Fruit fly (Drosophila melanogaster) whole organism, embryonic: Measurements from ENCODE around the gene Lsd-1.

ENCODE experiments used
- Ada2b ChIP-seq: fragments of 200-800 bp; sonication (Bioruptor generic); IDR thresholded peaks from 2 replicates; pipeline ENCODE4 v1.3.6; 2022; ENCODE audit warnings: missing biosample characterization, missing genetic modification characterization
- Asciz ChIP-seq: fragments of 200-800 bp; sonication (Bioruptor generic); optimal IDR thresholded peaks from 2 replicates; lab custom pipeline; 2017; ENCODE audit warnings: missing biosample characterization, mild to moderate bottlenecking, missing genetic modification characterization, missing genetic modification reagents
- B-H1 ChIP-seq: fragments of 200-800 bp; sonication (Bioruptor generic); IDR thresholded peaks from 3 replicates; pipeline ENCODE4 v1.3.6; 2022; ENCODE audit warnings: missing biosample characterization, missing genetic modification characterization
- Bgb ChIP-seq: fragments of 200-800 bp; sonication (Bioruptor generic); IDR thresholded peaks from 2 replicates; pipeline ENCODE4 v1.3.6; 2022; ENCODE audit warnings: missing biosample characterization, missing genetic modification characterization; ENCODE audit not compliant: partially characterized antibody
- CG12104 ChIP-seq: fragments of 200-800 bp; sonication (Bioruptor generic); optimal IDR thresholded peaks from 3 replicates; lab custom pipeline; 2016; ENCODE audit warnings: missing biosample characterization, missing genetic modification characterization
- CG13624 ChIP-seq: fragments of 200-800 bp; sonication (Bioruptor generic); optimal IDR thresholded peaks from 2 replicates; lab custom pipeline; 2016; ENCODE audit warnings: missing biosample characterization, missing genetic modification characterization
- CG15269 ChIP-seq: fragments of 200-800 bp; sonication (Bioruptor generic); optimal IDR thresholded peaks from 2 replicates; lab custom pipeline; 2018; ENCODE audit warnings: missing biosample characterization, mild to moderate bottlenecking, missing genetic modification characterization, moderate library complexity
- CG1602 ChIP-seq: fragments of 200-800 bp; sonication (Bioruptor generic); optimal IDR thresholded peaks from 3 replicates; lab custom pipeline; 2016; ENCODE audit warnings: missing biosample characterization, missing genetic modification characterization
- CG2889 ChIP-seq: fragments of 200-800 bp; sonication (Bioruptor generic); IDR thresholded peaks from 3 replicates; pipeline ENCODE4 v1.3.6; 2022; ENCODE audit warnings: missing biosample characterization, missing genetic modification characterization
- CG43689 ChIP-seq: fragments of 200-800 bp; sonication (Bioruptor generic); IDR thresholded peaks from 2 replicates; pipeline ENCODE4 v1.3.6; 2022; ENCODE audit warnings: missing biosample characterization, missing genetic modification characterization
- CG4424 ChIP-seq: fragments of 200-800 bp; sonication (Bioruptor generic); optimal IDR thresholded peaks from 3 replicates; lab custom pipeline; 2016; ENCODE audit warnings: missing biosample characterization, missing genetic modification characterization
- CG4707 ChIP-seq: fragments of 200-800 bp; sonication (Bioruptor generic); optimal IDR thresholded peaks from 2 replicates; lab custom pipeline; 2018; ENCODE audit warnings: missing biosample characterization, mild to moderate bottlenecking, missing genetic modification characterization, moderate library complexity
- CG5180 ChIP-seq: fragments of 200-800 bp; sonication (Bioruptor generic); optimal IDR thresholded peaks from 3 replicates; lab custom pipeline; 2017; ENCODE audit warnings: missing biosample characterization, missing genetic modification characterization, mild to moderate bottlenecking, moderate library complexity, missing genetic modification reagents
- CG6272 ChIP-seq: fragments of 200-800 bp; sonication (Bioruptor generic); IDR thresholded peaks from 2 replicates; pipeline ENCODE4 v1.3.6; 2022; ENCODE audit warnings: missing biosample characterization, missing genetic modification characterization
- CG6854 ChIP-seq: fragments of 200-800 bp; sonication (Bioruptor generic); optimal IDR thresholded peaks from 3 replicates; lab custom pipeline; 2017; ENCODE audit warnings: missing biosample characterization, mild to moderate bottlenecking, missing genetic modification characterization
- CG7357 ChIP-seq: fragments of 200-800 bp; sonication (Bioruptor generic); IDR thresholded peaks from 3 replicates; pipeline ENCODE4 v1.3.6; 2022; ENCODE audit warnings: missing biosample characterization, missing genetic modification characterization
- CG7987 ChIP-seq: fragments of 200-800 bp; sonication (Bioruptor generic); optimal IDR thresholded peaks from 2 replicates; lab custom pipeline; 2018; ENCODE audit warnings: missing biosample characterization, mild to moderate bottlenecking, missing genetic modification characterization, moderate library complexity
- CG8089 ChIP-seq: fragments of 200-800 bp; sonication (Bioruptor generic); optimal IDR thresholded peaks from 3 replicates; lab custom pipeline; 2016; ENCODE audit warnings: missing biosample characterization, missing genetic modification characterization
- CG9437 ChIP-seq: fragments of 200-800 bp; sonication (Bioruptor generic); optimal IDR thresholded peaks from 2 replicates; lab custom pipeline; 2018; ENCODE audit warnings: missing biosample characterization, mild to moderate bottlenecking, missing genetic modification characterization
- Dbx ChIP-seq: fragments of 200-800 bp; sonication (Bioruptor generic); IDR thresholded peaks from 3 replicates; pipeline ENCODE4 v1.3.6; 2022; ENCODE audit warnings: missing biosample characterization, missing genetic modification characterization
- Deaf1 ChIP-seq: fragments of 200-800 bp; optimal IDR thresholded peaks from 3 replicates; lab custom pipeline; 2019; ENCODE audit warnings: missing biosample characterization, mild to moderate bottlenecking, missing genetic modification characterization, moderate library complexity
- E2f2 ChIP-seq: fragments of 200-800 bp; sonication (Bioruptor generic); IDR thresholded peaks from 2 replicates; pipeline ENCODE4 v1.3.6; 2022; ENCODE audit warnings: missing biosample characterization, missing genetic modification characterization
- ERR ChIP-seq: fragments of 200-800 bp; sonication (Bioruptor generic); optimal IDR thresholded peaks from 2 replicates; lab custom pipeline; 2016; ENCODE audit warnings: missing biosample characterization, missing genetic modification characterization
- Eip74EF ChIP-seq, 2 experiments: fragments of 200-800 bp in 1 of 2; fragments of >200 bp in 1 of 2; sonication (Bioruptor generic) in 1 of 2; optimal IDR thresholded peaks; 2 replicates each; lab custom pipeline; 2017 to 2019; ENCODE audit warnings: missing biosample characterization in 2 of 2, missing genetic modification characterization in 2 of 2, mild to moderate bottlenecking in 1 of 2, moderate library complexity in 1 of 2
- H15 ChIP-seq: fragments of 200-800 bp; sonication (Bioruptor generic); IDR thresholded peaks from 3 replicates; pipeline ENCODE4 v1.3.6; 2022; ENCODE audit warnings: missing biosample characterization, missing genetic modification characterization
- Hmx ChIP-seq: fragments of 200-800 bp; sonication (Bioruptor generic); optimal IDR thresholded peaks from 2 replicates; lab custom pipeline; 2016; ENCODE audit warnings: missing biosample characterization, missing genetic modification characterization
- Hr51 ChIP-seq, 2 experiments: fragments of 200-800 bp; sonication (Bioruptor generic); optimal IDR thresholded peaks; 2 replicates in 1 of 2; 3 replicates in 1 of 2; lab custom pipeline; 2016 to 2018; ENCODE audit warnings: missing biosample characterization in 2 of 2, missing genetic modification characterization in 2 of 2, mild to moderate bottlenecking in 1 of 2, moderate library complexity in 1 of 2
- Nf-YB ChIP-seq: fragments of 200-800 bp; sonication (Bioruptor generic); optimal IDR thresholded peaks from 3 replicates; lab custom pipeline; 2019; ENCODE audit warnings: missing biosample characterization, mild to moderate bottlenecking, missing genetic modification characterization, moderate library complexity
- Oli ChIP-seq: fragments of 200-800 bp; sonication (Bioruptor generic); optimal IDR thresholded peaks from 2 replicates; lab custom pipeline; 2018; ENCODE audit warnings: missing biosample characterization, mild to moderate bottlenecking, missing genetic modification characterization, moderate library complexity
- Opbp ChIP-seq: fragments of 200-800 bp; sonication (Bioruptor generic); IDR thresholded peaks from 3 replicates; pipeline ENCODE4 v1.3.6; 2022; ENCODE audit warnings: missing biosample characterization, missing genetic modification characterization; ENCODE audit not compliant: partially characterized antibody
- PHDP ChIP-seq: fragments of 200-800 bp; sonication (Bioruptor generic); optimal IDR thresholded peaks from 3 replicates; lab custom pipeline; 2018; ENCODE audit warnings: missing biosample characterization, mild to moderate bottlenecking, missing genetic modification characterization, moderate library complexity
- Ptx1 ChIP-seq: fragments of 200-800 bp; sonication (Bioruptor generic); IDR thresholded peaks from 2 replicates; pipeline ENCODE4 v1.3.6; 2022; ENCODE audit warnings: missing biosample characterization, missing genetic modification characterization
- Vsx1 ChIP-seq: fragments of 200-800 bp; sonication (Bioruptor generic); optimal IDR thresholded peaks from 2 replicates; lab custom pipeline; 2017; ENCODE audit warnings: missing biosample characterization, mild to moderate bottlenecking, missing genetic modification characterization, missing genetic modification reagents
- Xbp1 ChIP-seq: fragments of 200-800 bp; sonication (Bioruptor generic); optimal IDR thresholded peaks from 3 replicates; lab custom pipeline; 2016; ENCODE audit warnings: missing biosample characterization, mild to moderate bottlenecking, missing genetic modification characterization
- abd-A ChIP-seq: fragments of 200-800 bp; sonication (Bioruptor generic); optimal IDR thresholded peaks from 3 replicates; lab custom pipeline; 2019; ENCODE audit warnings: missing biosample characterization, mild to moderate bottlenecking, missing genetic modification characterization, moderate library complexity
- bcd ChIP-seq: fragments of 200-800 bp; sonication (Bioruptor generic); optimal IDR thresholded peaks from 2 replicates; lab custom pipeline; 2017; ENCODE audit warnings: missing biosample characterization, mild to moderate bottlenecking, missing genetic modification characterization
- bsh ChIP-seq, 2 experiments: fragments of 200-800 bp; sonication (Bioruptor generic); optimal IDR thresholded peaks; 2 replicates each; lab custom pipeline; 2017 to 2018; ENCODE audit warnings: mild to moderate bottlenecking in 2 of 2, missing biosample characterization in 2 of 2, missing genetic modification characterization in 2 of 2, moderate library complexity in 1 of 2
- exex ChIP-seq: fragments of 200-800 bp; sonication (Bioruptor generic); optimal IDR thresholded peaks from 4 replicates; lab custom pipeline; 2018; ENCODE audit warnings: missing biosample characterization, mild to moderate bottlenecking, missing genetic modification characterization, moderate library complexity
- grn ChIP-seq: fragments of 200-800 bp; sonication (Bioruptor generic); optimal IDR thresholded peaks from 3 replicates; lab custom pipeline; 2017; ENCODE audit warnings: missing biosample characterization, missing genetic modification characterization
- hbn ChIP-seq: fragments of 200-800 bp; sonication (Bioruptor generic); IDR thresholded peaks from 2 replicates; pipeline ENCODE4 v1.3.6; 2022; ENCODE audit warnings: missing biosample characterization, missing genetic modification characterization; ENCODE audit not compliant: partially characterized antibody
- lab ChIP-seq: fragments of 200-800 bp; sonication (Bioruptor generic); optimal IDR thresholded peaks from 3 replicates; lab custom pipeline; 2017; ENCODE audit warnings: missing biosample characterization, missing genetic modification characterization, mild to moderate bottlenecking, moderate library complexity, missing genetic modification reagents
- luna ChIP-seq: fragments of 200-800 bp; sonication (Bioruptor generic); optimal IDR thresholded peaks from 2 replicates; lab custom pipeline; 2016; ENCODE audit warnings: missing biosample characterization, missing genetic modification characterization
- maf-S ChIP-seq: fragments of 200-800 bp; sonication (Bioruptor generic); optimal IDR thresholded peaks from 2 replicates; lab custom pipeline; 2016; ENCODE audit warnings: missing biosample characterization, missing genetic modification characterization
- peb ChIP-seq: fragments of 200-800 bp; sonication (Bioruptor generic); IDR thresholded peaks from 2 replicates; pipeline ENCODE4 v1.3.6; 2022; ENCODE audit warnings: missing biosample characterization, missing genetic modification characterization
- prd ChIP-seq, 3 experiments: fragments of >200 bp in 2 of 3; fragments of 200-800 bp in 1 of 3; sonication (Bioruptor generic) in 1 of 3; optimal IDR thresholded peaks in 2 of 3; IDR thresholded peaks in 1 of 3; 2 replicates in 2 of 3; 3 replicates in 1 of 3; pipeline versions ENCODE4 v1.3.6 to Lab custom; 2017 to 2022; ENCODE audit warnings: missing biosample characterization in 1 of 3, missing genetic modification characterization in 1 of 3
- schlank ChIP-seq: fragments of 200-800 bp; sonication (Bioruptor generic); optimal IDR thresholded peaks from 2 replicates; lab custom pipeline; 2018; ENCODE audit warnings: missing biosample characterization, mild to moderate bottlenecking, missing genetic modification characterization
- tna ChIP-seq: fragments of 200-800 bp; sonication (Bioruptor generic); IDR thresholded peaks from 2 replicates; pipeline ENCODE4 v1.3.6; 2022; ENCODE audit warnings: missing biosample characterization, missing genetic modification characterization; ENCODE audit not compliant: partially characterized antibody
- vfl ChIP-seq: fragments of 200-800 bp; sonication (Bioruptor generic); optimal IDR thresholded peaks from 2 replicates; lab custom pipeline; 2016; ENCODE audit warnings: missing biosample characterization, missing genetic modification characterization
- zen2 ChIP-seq: fragments of 200-800 bp; sonication (Bioruptor generic); IDR thresholded peaks from 3 replicates; pipeline ENCODE4 v1.3.6; 2022; ENCODE audit warnings: missing biosample characterization, missing genetic modification characterization; ENCODE audit not compliant: partially characterized antibody

Gene Lsd-1

dm6 chr3R:23783961-23784360 lies 20.3 kb downstream of the Lsd-1 start (continued):
- TF ChIP-seq CG6272 (GFP tag; lab: Robert Waterston, UW), result 0 out of 2 replicates have a peak, but pooled peaks have one; percentile 33
- peak; percentile 79 for TF ChIP-seq CG9437 (GFP tag; lab: Kevin White, UChicago)
- no peak for TF ChIP-seq schlank (tag; lab: Kevin White, UChicago)
- TF ChIP-seq Oli, result peak; percentile 90
- TF ChIP-seq Vsx1, result peak; percentile 79
- no peak for TF ChIP-seq Hmx (GFP tag; lab: Kevin White, UChicago)
- TF ChIP-seq Dbx (GFP tag; lab: Robert Waterston, UW), result no peak
- peak; percentile 25 for TF ChIP-seq CG12104 (GFP tag; lab: Kevin White, UChicago)
- peak; percentile 66 for TF ChIP-seq CG15269 (tag; lab: Kevin White, UChicago)
- TF ChIP-seq CG43689 (GFP tag; lab: Robert Waterston, UW), result no peak
- TF ChIP-seq vfl (GFP tag; lab: Kevin White, UChicago), result no peak
- TF ChIP-seq hbn (GFP tag; lab: Robert Waterston, UW), result no peak
- TF ChIP-seq prd (optimal IDR thresholded peaks at IDR 0.05; lab: Kevin White, UChicago), result no peak
- TF ChIP-seq prd (GFP tag; IDR thresholded peaks at IDR 0.05; lab: Robert Waterston, UW), result peak; percentile 74
- TF ChIP-seq Opbp (GFP tag; lab: Robert Waterston, UW), result no peak
- peak; percentile 83 for TF ChIP-seq PHDP (tag; lab: Kevin White, UChicago)
- no peak for TF ChIP-seq CG2889
- peak; percentile 51 for TF ChIP-seq lab
- TF ChIP-seq CG4707 (GFP tag; lab: Kevin White, UChicago), result peak; percentile 89
- TF ChIP-seq CG8089 (GFP tag; lab: Kevin White, UChicago), result peak; percentile 37
- no peak for TF ChIP-seq CG7987 (GFP tag; lab: Kevin White, UChicago)
- TF ChIP-seq H15 (GFP tag; lab: Robert Waterston, UW), result peak; percentile 69; the same call in 2 of the 3 replicates
- TF ChIP-seq Nf-YB (GFP tag; lab: Kevin White, UChicago), result peak; percentile 45
- peak; percentile 23 for TF ChIP-seq ERR (GFP tag; lab: Kevin White, UChicago)
- peak; percentile 63 for TF ChIP-seq peb (GFP tag; lab: Robert Waterston, UW)
- no peak for TF ChIP-seq zen2
- TF ChIP-seq maf-S (GFP tag; lab: Kevin White, UChicago), result no peak
- TF ChIP-seq Eip74EF (GFP tag; optimal IDR thresholded peaks at IDR 0.05; lab: Kevin White, UChicago), result peak in 1 of 2 experiments; percentile 54
- TF ChIP-seq E2f2 (GFP tag; lab: Robert Waterston, UW), result peak; percentile 16; the same call in 1 of the 2 replicates
- TF ChIP-seq Asciz (GFP tag; lab: Kevin White, UChicago), result peak; percentile 71
- no peak for TF ChIP-seq abd-A (tag; lab: Kevin White, UChicago)
- peak; percentile 87 to 92 for TF ChIP-seq bsh (GFP tag; optimal IDR thresholded peaks at IDR 0.05; lab: Kevin White, UChicago)
- no peak for TF ChIP-seq exex (tag; lab: Kevin White, UChicago)
- no peak for TF ChIP-seq CG6854 (GFP tag; lab: Kevin White, UChicago)
- TF ChIP-seq CG1602 (GFP tag; lab: Kevin White, UChicago), result peak; percentile 72
- peak; percentile 46 for TF ChIP-seq Deaf1
- TF ChIP-seq Xbp1 (GFP tag; lab: Kevin White, UChicago), result peak; percentile 76
- peak; percentile 6 to 80 for TF ChIP-seq Hr51 (GFP tag; optimal IDR thresholded peaks at IDR 0.05; lab: Kevin White, UChicago)
- TF ChIP-seq CG5180 (GFP tag; lab: Kevin White, UChicago), result peak; percentile 39
- TF ChIP-seq CG7357, result 0 out of 3 replicates have a peak, but pooled peaks have one; percentile 40
- TF ChIP-seq luna, result no peak
- no peak for TF ChIP-seq tna (GFP tag; lab: Robert Waterston, UW)
- peak; percentile 66 for TF ChIP-seq B-H1
- TF ChIP-seq CG13624, result no peak
- TF ChIP-seq Ada2b (GFP tag; lab: Robert Waterston, UW), result no peak
- peak; percentile 72 for TF ChIP-seq Ptx1 (GFP tag; lab: Robert Waterston, UW)
- peak; percentile 67 for TF ChIP-seq bcd
- TF ChIP-seq Bgb (GFP tag; lab: Robert Waterston, UW), result no peak
- TF ChIP-seq CG4424 (GFP tag; lab: Kevin White, UChicago), result peak; percentile 82
- TF ChIP-seq grn (GFP tag; lab: Kevin White, UChicago), result no peak
